Fruit fly (Drosophila melanogaster): Measurements from ENCODE around the gene asun.

Gene asun

dm6 chr3R:16235941-16236712, 27.9 kb upstream of the asun start (continued):
- TF ChIP-seq CG10631 (GFP tag; optimal IDR thresholded peaks at IDR 0.05) (peak; percentile 98), CG8119 (GFP tag; IDR thresholded peaks at IDR 0.05) (no peak), CG34406 (GFP tag; optimal IDR thresholded peaks at IDR 0.05) (peak; percentile 96), CG3032 (tag; optimal IDR thresholded peaks at IDR 0.05) (peak; percentile 94), Gug (GFP tag; IDR thresholded peaks at IDR 0.05) (no peak), svp (GFP tag) (peak; percentile 92), Hr38 (GFP tag; optimal IDR thresholded peaks at IDR 0.05) (no peak), CG16779 (tag; optimal IDR thresholded peaks at IDR 0.05) (peak; percentile 85), CG11294 (GFP tag; IDR thresholded peaks at IDR 0.05) (no peak), esn (GFP tag; optimal IDR thresholded peaks at IDR 0.05) (peak; percentile 86)

dm6 chr3R:16236713-16237641, 27.1 kb upstream of the asun start:
- TF ChIP-seq CG3919 (GFP tag; optimal IDR thresholded peaks at IDR 0.05) (peak; percentile 97), eg (GFP tag; IDR thresholded peaks at IDR 0.05) (no peak), CG9139 (GFP tag; optimal IDR thresholded peaks at IDR 0.05) (peak; percentile 92), svp (GFP tag) (peak; percentile 92), CG6808 (GFP tag; optimal IDR thresholded peaks at IDR 0.05) (peak; percentile 96), dac (GFP tag; optimal IDR thresholded peaks at IDR 0.05) (peak; percentile 93), ss (GFP tag; optimal IDR thresholded peaks at IDR 0.05) (peak; percentile 95 to 97), Ets21C (GFP tag; optimal IDR thresholded peaks at IDR 0.05) (peak; percentile 83), salr (GFP tag; optimal IDR thresholded peaks at IDR 0.05) (peak; percentile 91 to 98), CG15336 (GFP tag; IDR thresholded peaks at IDR 0.05) (no peak), CG6163 (GFP tag; IDR thresholded peaks at IDR 0.05) (no peak), CG1621 (tag; optimal IDR thresholded peaks at IDR 0.05) (peak; percentile 86), CG8632 (GFP tag; optimal IDR thresholded peaks at IDR 0.05) (peak; percentile 97), CG11902 (GFP tag; optimal IDR thresholded peaks at IDR 0.05) (peak; percentile 97), esn (GFP tag; optimal IDR thresholded peaks at IDR 0.05) (peak; percentile 97), CG31627 (GFP tag; optimal IDR thresholded peaks at IDR 0.05) (peak; percentile 92), CG34406 (GFP tag; optimal IDR thresholded peaks at IDR 0.05) (peak; percentile 98), Eip78C (GFP tag) (peak; percentile 98), Lpt (GFP tag; optimal IDR thresholded peaks at IDR 0.05) (peak; percentile 82), CG6792 (GFP tag; optimal IDR thresholded peaks at IDR 0.05) (peak; percentile 98), Sox102F (GFP tag; optimal IDR thresholded peaks at IDR 0.05) (peak; percentile 94), Eip75B (GFP tag; optimal IDR thresholded peaks at IDR 0.05) (peak; percentile 81), CG8119 (GFP tag; IDR thresholded peaks at IDR 0.05) (no peak), Sox15 (GFP tag; optimal IDR thresholded peaks at IDR 0.05) (peak; percentile 94), acj6 (GFP tag; optimal IDR thresholded peaks at IDR 0.05) (peak; percentile 98), CG10669 (GFP tag; optimal IDR thresholded peaks at IDR 0.05) (peak; percentile 97), CG6276 (GFP tag; optimal IDR thresholded peaks at IDR 0.05) (peak; percentile 95), CG11294 (GFP tag; IDR thresholded peaks at IDR 0.05) (no peak), fd59A (GFP tag; optimal IDR thresholded peaks at IDR 0.05) (peak; percentile 95), Hr38 (GFP tag; optimal IDR thresholded peaks at IDR 0.05) (no peak), Smox (GFP tag; optimal IDR thresholded peaks at IDR 0.05) (peak; percentile 93), achi (GFP tag; optimal IDR thresholded peaks at IDR 0.05) (peak; percentile 97), Sox14 (GFP tag; optimal IDR thresholded peaks at IDR 0.05) (peak; percentile 93), CG7368 (GFP tag; optimal IDR thresholded peaks at IDR 0.05) (peak; percentile 96), OdsH (GFP tag; optimal IDR thresholded peaks at IDR 0.05) (peak; percentile 97), CG32006 (GFP tag; optimal IDR thresholded peaks at IDR 0.05) (peak; percentile 98), Gug (GFP tag; IDR thresholded peaks at IDR 0.05) (no peak), topi (GFP tag; optimal IDR thresholded peaks at IDR 0.05) (peak; percentile 93), Hr39 (GFP tag; optimal IDR thresholded peaks at IDR 0.05) (peak; percentile 92), fd85E (GFP tag; optimal IDR thresholded peaks at IDR 0.05) (peak; percentile 94), CG8319 (GFP tag; optimal IDR thresholded peaks at IDR 0.05) (peak; percentile 96), CG6854 (GFP tag; optimal IDR thresholded peaks at IDR 0.05) (peak; percentile 86), Eip93F (GFP tag; optimal IDR thresholded peaks at IDR 0.05) (peak; percentile 98)
